Worm (Caenorhabditis elegans): ENCODE results near the gene nhr-213.
"Not testable (repeated sequence)": the region's sequence is repeated elsewhere in the genome, so short reads cannot be mapped to it uniquely, and the experiment has no call there.

The nhr-213 gene

DNA sequence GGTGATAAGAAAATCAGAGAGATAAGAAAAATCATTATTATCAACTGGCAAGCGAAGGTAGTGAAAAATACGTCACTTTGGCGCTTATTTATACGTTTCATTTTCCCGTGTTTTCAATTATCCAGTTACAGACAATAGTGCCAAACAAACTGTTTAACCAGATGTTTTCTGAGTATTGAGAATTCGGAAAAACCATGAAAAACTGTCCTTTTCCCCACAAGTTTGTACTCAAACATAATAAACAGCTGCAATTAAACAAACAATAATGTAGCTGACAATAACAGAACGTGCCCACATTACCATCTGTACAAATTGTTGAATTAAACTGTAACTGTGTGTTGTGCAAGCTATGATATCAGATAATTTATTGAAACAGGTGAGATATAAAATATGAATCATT lies 9.0 kb upstream of the nhr-213 start, which contains the start of the genes F35E8.1 and F35E8.2:
TSS of gene F35E8.1 (minus strand) at position 101 of the 400 bp plus-strand sequence.
TSS of gene F35E8.2 (plus strand) at position 132 of the 400 bp plus-strand sequence.
- not testable (repeated sequence) for TF ChIP-seq unc-62 (GFP tag; optimal IDR thresholded peaks at IDR 0.05)

ce11 chrV:15900564-15900963 lies 4.0 kb upstream of the nhr-213 start:
- TF ChIP-seq unc-62 (GFP tag; optimal IDR thresholded peaks at IDR 0.05) = no peak

ce11 chrV:15899696-15900095 lies 3.1 kb upstream of the nhr-213 start, which contains the start of gene T06C12.14:
Gene T06C12.14, plus strand, starts transcription at chrV:15899996.
- no peak for TF ChIP-seq unc-62 (GFP tag; optimal IDR thresholded peaks at IDR 0.05)

DNA sequence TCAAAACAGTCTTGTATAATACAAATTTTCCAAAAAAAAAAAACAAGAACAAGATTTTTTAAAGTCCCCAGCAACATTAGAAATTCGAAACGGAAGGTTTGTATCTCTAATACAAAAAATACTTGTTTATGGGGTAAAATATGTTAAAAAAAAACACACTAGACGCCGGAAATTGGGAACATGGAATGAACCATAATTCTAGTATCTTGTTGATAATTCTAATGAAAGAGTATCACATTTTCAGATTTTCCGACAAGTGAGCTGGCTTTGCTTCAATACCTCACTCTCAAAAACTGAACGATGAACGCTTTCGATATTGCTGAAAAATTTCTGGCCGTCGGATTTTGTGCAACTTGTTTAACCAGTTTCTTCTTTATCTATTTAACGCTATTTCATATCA lies 1.1 kb upstream of the nhr-213 start, which contains the start of gene str-60:
TSS of gene str-60 (plus strand) at position 301 of the 400 bp plus-strand sequence.
- no peak for TF ChIP-seq unc-62 (GFP tag; optimal IDR thresholded peaks at IDR 0.05)

- no peak for TF ChIP-seq unc-62 (GFP tag; optimal IDR thresholded peaks at IDR 0.05)
Measured at ce11 chrV:15892696-15893095, 3.9 kb downstream of the nhr-213 start, which contains the start of gene T06C12.11. Gene T06C12.11, plus strand, starts transcription at chrV:15892996.

DNA sequence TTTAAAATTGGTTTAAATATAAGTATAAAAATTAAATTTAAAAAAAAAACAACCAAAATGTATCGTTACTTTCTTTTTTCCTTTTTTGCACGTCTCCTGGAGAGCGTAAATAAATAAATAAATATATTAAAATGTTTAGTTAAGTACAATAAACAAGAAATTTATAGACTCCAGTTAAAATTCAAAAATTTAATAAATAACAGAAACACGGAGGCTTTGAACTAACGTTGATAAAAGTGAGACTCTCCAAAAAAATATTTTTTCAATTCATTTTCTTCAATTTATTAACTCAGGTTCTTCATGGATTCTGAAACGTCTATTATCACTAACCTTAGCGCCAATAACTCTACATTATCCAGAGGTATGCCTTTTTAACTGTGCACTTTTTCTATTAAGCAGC lies 4.8 kb downstream of the nhr-213 start, which contains the start of gene T06C12.12:
TSS of gene T06C12.12 (plus strand) at position 301 of the 400 bp plus-strand sequence.
- no peak for TF ChIP-seq unc-62 (GFP tag; optimal IDR thresholded peaks at IDR 0.05)

- TF ChIP-seq unc-62 (GFP tag; optimal IDR thresholded peaks at IDR 0.05) = no peak
Measured at ce11 chrV:15891279-15891678, 5.3 kb downstream of the nhr-213 start.

DNA sequence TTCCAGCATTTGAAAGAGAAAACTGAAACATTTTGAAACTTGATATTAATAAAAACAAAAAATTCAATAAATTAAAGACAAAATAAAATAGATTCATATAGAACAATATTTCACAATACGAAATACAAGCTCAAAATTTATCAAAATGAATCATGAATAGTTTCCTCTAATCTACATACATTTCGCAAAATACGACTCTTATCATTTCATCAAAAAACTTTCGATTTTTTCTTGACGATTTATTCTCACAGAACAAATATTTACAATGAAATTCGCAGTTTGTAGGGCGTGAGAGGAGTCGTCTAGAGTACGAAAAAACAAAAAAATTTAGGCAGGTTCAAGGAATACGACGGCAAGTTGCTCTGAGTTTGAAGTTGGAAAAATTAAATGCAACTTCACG lies 6.5 kb downstream of the nhr-213 start:
- TF ChIP-seq unc-62 (GFP tag; optimal IDR thresholded peaks at IDR 0.05) = no peak

DNA sequence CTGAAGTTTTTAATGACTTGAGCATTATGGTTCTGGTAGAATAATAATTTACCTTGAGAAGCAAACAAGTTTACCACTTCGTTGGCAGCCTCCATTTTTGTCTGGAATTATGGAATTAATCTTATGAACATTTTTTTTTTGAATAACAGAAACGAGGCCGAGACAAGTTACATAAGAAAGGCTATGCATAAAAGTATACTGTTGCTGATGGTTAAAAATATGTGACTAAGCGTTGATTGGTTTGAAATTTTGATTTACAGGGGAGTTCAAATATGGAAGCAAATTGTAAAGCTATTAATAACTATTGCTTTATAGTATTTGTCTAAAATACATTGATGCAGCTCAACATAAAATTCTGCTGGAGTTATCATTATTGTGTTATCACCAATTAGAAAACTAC lies 7.8 kb downstream of the nhr-213 start, which contains the start of gene cgt-1:
TSS of gene cgt-1 (minus strand) at position 101 of the 400 bp plus-strand sequence.
- TF ChIP-seq unc-62 (GFP tag; optimal IDR thresholded peaks at IDR 0.05) = no peak

ce11 chrV:15887708-15888295 lies 8.8 kb downstream of the nhr-213 start:
- TF ChIP-seq unc-62 (GFP tag; optimal IDR thresholded peaks at IDR 0.05) = no peak

ce11 chrV:15885967-15886366 lies 10.6 kb downstream of the nhr-213 start, which contains the start of gene T06C12.9:
Gene T06C12.9, minus strand, starts transcription at chrV:15886067.
- no peak for TF ChIP-seq unc-62 (GFP tag; optimal IDR thresholded peaks at IDR 0.05)

- TF ChIP-seq unc-62 (GFP tag; optimal IDR thresholded peaks at IDR 0.05) = no peak
Measured at ce11 chrV:15884698-15885097, 11.9 kb downstream of the nhr-213 start, which contains the start of gene oac-42. Gene oac-42, minus strand, starts transcription at chrV:15884798.

- no peak for TF ChIP-seq unc-62 (GFP tag; optimal IDR thresholded peaks at IDR 0.05)
Measured at ce11 chrV:15880705-15881104, 15.9 kb downstream of the nhr-213 start.

DNA sequence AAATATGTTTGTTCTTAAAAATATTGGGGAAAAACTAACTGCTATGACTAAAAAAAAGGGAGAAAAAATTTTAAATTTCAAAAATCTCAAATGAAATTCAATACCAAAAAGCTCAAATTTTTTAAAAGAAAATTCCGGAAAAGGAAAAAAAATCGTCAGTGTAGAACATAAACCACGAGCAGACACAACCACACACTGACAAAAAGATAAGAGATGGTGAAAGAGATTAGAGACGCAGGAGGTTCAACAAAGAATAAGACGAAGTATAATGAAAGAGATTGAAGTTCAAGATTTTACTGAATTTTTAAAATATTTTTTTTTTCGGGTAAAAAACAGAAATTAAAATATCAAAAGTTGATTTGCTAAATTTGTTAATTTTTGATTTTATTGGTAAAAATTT lies 16.5 kb downstream of the nhr-213 start:
- no peak for TF ChIP-seq unc-62 (GFP tag; optimal IDR thresholded peaks at IDR 0.05)

DNA sequence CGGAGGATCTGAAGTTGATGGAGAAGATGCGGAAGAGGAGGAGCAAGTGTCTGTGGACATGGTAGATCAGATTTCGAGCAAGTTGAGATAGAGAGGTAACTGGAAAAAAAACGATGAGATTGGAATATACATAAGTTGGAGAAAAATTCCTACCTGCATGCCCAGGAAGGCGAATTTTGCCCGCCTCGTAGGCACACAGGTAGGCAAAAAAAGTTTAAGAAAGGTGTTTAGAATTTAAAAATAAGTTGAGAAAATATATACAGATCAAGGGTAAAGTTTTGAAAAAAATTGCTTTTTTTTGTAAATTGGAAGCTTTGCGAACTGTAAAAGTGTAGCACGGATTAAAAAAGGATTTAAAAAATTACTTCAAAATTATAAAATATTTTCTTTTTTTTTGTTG lies 17.1 kb downstream of the nhr-213 start, which contains the start of gene nhr-84:
TSS of gene nhr-84 (minus strand) at position 101 of the 400 bp plus-strand sequence.
- TF ChIP-seq unc-62 (GFP tag; optimal IDR thresholded peaks at IDR 0.05) = no peak

DNA sequence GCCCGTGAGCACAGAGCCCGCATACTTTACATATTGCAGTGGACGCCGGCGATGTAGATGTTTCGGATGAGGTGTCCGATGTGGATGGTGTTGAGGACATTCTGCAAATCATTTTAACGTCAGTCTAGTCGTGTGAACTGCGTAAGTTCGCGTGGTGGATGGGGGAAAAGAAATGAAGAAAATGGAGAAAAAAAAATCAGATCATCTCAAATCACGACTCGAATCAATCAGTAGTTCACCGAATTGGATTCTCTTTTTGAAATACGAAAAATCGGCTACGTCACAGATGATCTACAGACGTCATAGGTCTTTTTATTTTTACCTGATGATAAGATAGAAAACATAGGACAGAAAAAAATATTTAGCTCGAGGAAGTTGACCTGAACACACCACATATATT lies 20.3 kb downstream of the nhr-213 start, which contains the start of gene nhr-102:
TSS of gene nhr-102 (minus strand) at position 101 of the 400 bp plus-strand sequence.
- no peak for TF ChIP-seq unc-62 (GFP tag; optimal IDR thresholded peaks at IDR 0.05)

DNA sequence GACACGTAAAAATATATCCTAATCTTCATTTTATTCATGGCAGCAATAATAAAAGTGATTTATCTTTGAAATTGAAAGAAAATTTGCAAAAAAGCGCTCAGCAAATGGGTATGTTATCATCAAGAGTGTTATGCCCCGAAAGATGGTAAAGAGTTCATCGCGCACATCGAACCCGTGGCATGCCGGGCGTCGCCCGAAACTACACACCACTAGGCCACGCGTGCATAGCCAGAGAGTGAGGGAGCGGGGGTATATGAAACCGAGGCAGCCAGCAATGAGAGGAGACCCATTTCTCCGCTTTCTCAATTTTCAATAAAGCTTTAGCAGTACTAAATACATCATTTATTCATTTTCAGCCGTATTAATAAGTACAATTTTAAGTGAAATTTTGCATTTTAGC lies 22.8 kb downstream of the nhr-213 start:
- no peak for TF ChIP-seq unc-62 (GFP tag; optimal IDR thresholded peaks at IDR 0.05)

Measured in whole organism, dauer.